Worm (Caenorhabditis elegans) whole organism, late embryonic: ENCODE measurements around the gene T03D8.6.

Source experiments
- Y22D7AL.16 ChIP-seq: sonication (generic microtip); optimal IDR thresholded peaks from 2 replicates; lab custom pipeline; 2016; ENCODE audit warnings: missing genetic modification characterization, missing compliant biosample characterization
- ceh-18 ChIP-seq: sonication (generic microtip); optimal IDR thresholded peaks from 2 replicates; lab custom pipeline; 2016; ENCODE audit warnings: missing genetic modification characterization, missing compliant biosample characterization
- ceh-30 ChIP-seq: fragments of 150-350 bp; optimal IDR thresholded peaks from 2 replicates; lab custom pipeline; 2014; ENCODE audit warnings: missing biosample characterization, missing genetic modification characterization
- elt-2 ChIP-seq: sonication (generic microtip); optimal IDR thresholded peaks from 2 replicates; lab custom pipeline; 2016; ENCODE audit warnings: missing genetic modification reagents, missing genetic modification characterization, missing compliant biosample characterization
- eyg-1 ChIP-seq: sonication (generic microtip); optimal IDR thresholded peaks from 2 replicates; lab custom pipeline; 2016; ENCODE audit warnings: missing genotype, missing genetic modification characterization, missing compliant biosample characterization
- hlh-30 ChIP-seq: sonication (generic microtip); optimal IDR thresholded peaks from 2 replicates; lab custom pipeline; 2017; ENCODE audit warnings: antibody characterized with exemption, missing genetic modification characterization, missing compliant biosample characterization; ENCODE audit not compliant: insufficient read depth
- nfya-1 ChIP-seq: sonication (generic microtip); optimal IDR thresholded peaks from 2 replicates; lab custom pipeline; 2017; ENCODE audit warnings: missing genetic modification characterization, mild to moderate bottlenecking, missing compliant biosample characterization, antibody characterized with exemption, moderate library complexity
- nhr-11 ChIP-seq: fragments of 150-350 bp; optimal IDR thresholded peaks from 2 replicates; lab custom pipeline; 2014; ENCODE audit warnings: missing biosample characterization, missing genetic modification characterization
- pha-4 ChIP-seq: fragments of 150-350 bp; optimal IDR thresholded peaks from 2 replicates; lab custom pipeline; 2018; ENCODE audit warnings: missing biosample characterization, missing genetic modification reagents, missing genetic modification characterization
- tbx-2 ChIP-seq: sonication (generic microtip); optimal IDR thresholded peaks from 2 replicates; lab custom pipeline; 2016; ENCODE audit warnings: missing genetic modification characterization, missing compliant biosample characterization

- TF ChIP-seq nhr-11 (tag; lab: Kevin White, UChicago), result no peak
- TF ChIP-seq pha-4 (tag; lab: Kevin White, UChicago), result no peak
- no peak for TF ChIP-seq ceh-30 (tag; lab: Kevin White, UChicago)
- TF ChIP-seq Y22D7AL.16 (tag; lab: Kevin White, UChicago), result no peak
- no peak for TF ChIP-seq tbx-2 (tag; lab: Kevin White, UChicago)
- TF ChIP-seq hlh-30 (tag; lab: Kevin White, UChicago), result no peak
- no peak for TF ChIP-seq eyg-1 (tag; lab: Kevin White, UChicago)
- no peak for TF ChIP-seq elt-2 (tag; lab: Kevin White, UChicago)
- no peak for TF ChIP-seq nfya-1 (tag; lab: Kevin White, UChicago)
- TF ChIP-seq ceh-18, result no peak
Measured at ce11 chrV:20838565-20838964, 18.4 kb upstream of the T03D8.6 start, which contains the start of gene exos-7.
